Fruit fly (Drosophila melanogaster): Measurements from ENCODE around the gene Mur18B.
A peak's percentile ranks its signal among the peaks of the same experiment; 100 is the strongest.

Gene Mur18B

DNA sequence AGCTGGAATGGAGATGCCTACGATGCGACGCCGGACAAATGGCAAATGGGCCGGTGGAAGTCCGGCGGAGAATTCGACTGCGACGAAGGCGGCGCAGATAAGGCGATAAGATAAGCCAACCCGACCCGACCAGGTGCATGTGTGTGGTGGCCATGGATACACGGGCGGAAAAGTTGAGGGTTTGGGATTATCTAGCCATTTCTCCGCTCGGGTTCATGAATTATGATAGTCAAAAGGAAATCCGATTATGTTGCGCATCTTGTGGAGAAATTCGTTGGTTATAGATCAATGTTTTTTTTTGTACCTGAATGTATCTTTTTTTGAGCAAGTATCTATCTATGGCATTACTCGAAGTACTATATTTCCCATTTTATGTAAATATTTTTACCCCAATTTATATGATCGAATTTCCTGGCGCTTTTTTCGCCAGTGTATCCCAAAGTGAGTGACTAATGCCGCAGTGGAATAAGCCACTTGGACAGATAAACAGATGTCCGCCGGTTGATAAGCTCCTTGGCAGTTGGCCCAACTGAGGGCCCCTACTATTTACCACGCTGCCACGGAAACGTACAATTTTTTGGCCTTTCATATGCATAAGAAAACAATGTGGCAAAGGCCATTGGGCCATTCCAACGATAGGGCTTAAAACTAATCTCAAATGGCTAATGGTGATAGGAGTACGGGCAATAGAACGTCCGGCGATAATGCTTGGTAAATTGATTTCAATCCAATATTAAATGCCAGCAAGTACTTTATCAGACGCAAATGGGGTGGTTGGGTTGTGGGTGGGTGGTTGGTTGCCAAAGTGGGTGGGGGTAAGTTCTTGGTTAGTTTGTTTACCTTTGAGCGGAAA is 34.4 kb downstream of the Mur18B start, which contains the start of gene CG7992 (continued):
- TF ChIP-seq ttk (GFP tag; IDR thresholded peaks at IDR 0.05), result 0 out of 2 replicates have a peak, but pooled peaks have one; percentile 23
- TF ChIP-seq CG12236 (GFP tag; optimal IDR thresholded peaks at IDR 0.05), result peak; percentile 1
- TF ChIP-seq CG6654 (GFP tag; optimal IDR thresholded peaks at IDR 0.05), result peak; percentile 6
- no peak for TF ChIP-seq cas (GFP tag; IDR thresholded peaks at IDR 0.05)
- no peak for TF ChIP-seq zfh1 (GFP tag; IDR thresholded peaks at IDR 0.05)
- TF ChIP-seq slou (GFP tag; optimal IDR thresholded peaks at IDR 0.05), result no peak
- peak; percentile 70 for TF ChIP-seq CG30403 (GFP tag; optimal IDR thresholded peaks at IDR 0.05)
- TF ChIP-seq CG2129 (GFP tag; IDR thresholded peaks at IDR 0.05; ENCODE audit: partially characterized antibody), result no peak
- TF ChIP-seq CG12744 (GFP tag; optimal IDR thresholded peaks at IDR 0.05), result no peak
- TF ChIP-seq CG18619 (GFP tag; optimal IDR thresholded peaks at IDR 0.05), result peak; percentile 46
- no peak for TF ChIP-seq CG9797 (GFP tag; optimal IDR thresholded peaks at IDR 0.05)
- TF ChIP-seq H2.0 (GFP tag; IDR thresholded peaks at IDR 0.05), result no peak
- TF ChIP-seq NfI (GFP tag; optimal IDR thresholded peaks at IDR 0.05), result peak; percentile 49
- no peak for TF ChIP-seq CG6175 (GFP tag; IDR thresholded peaks at IDR 0.05)
- no peak for TF ChIP-seq Doc3 (GFP tag; IDR thresholded peaks at IDR 0.05; ENCODE audit: partially characterized antibody)
- TF ChIP-seq sob (GFP tag; IDR thresholded peaks at IDR 0.05), result peak; percentile 19; the same call in 1 of the 2 replicates
- no peak for TF ChIP-seq pan (optimal IDR thresholded peaks at IDR 0.05)
- TF ChIP-seq pan (GFP tag; optimal IDR thresholded peaks at IDR 0.05 in 1 of 2, IDR thresholded peaks at IDR 0.05 in 1 of 2), result peak in 1 of 2 experiments; percentile 51
- 0 out of 2 replicates have a peak, but pooled peaks have one; percentile 13 for TF ChIP-seq stc (GFP tag; IDR thresholded peaks at IDR 0.05)
- no peak for TF ChIP-seq Ets97D (GFP tag; optimal IDR thresholded peaks at IDR 0.05)
- TF ChIP-seq CG11696 (GFP tag; IDR thresholded peaks at IDR 0.05), result no peak
- peak; percentile 36 for TF ChIP-seq CG2712 (tag; optimal IDR thresholded peaks at IDR 0.05)
- no peak for TF ChIP-seq inv (GFP tag; IDR thresholded peaks at IDR 0.05; ENCODE audit: partially characterized antibody)
- TF ChIP-seq org-1 (GFP tag; optimal IDR thresholded peaks at IDR 0.05), result peak; percentile 63
- TF ChIP-seq crc (GFP tag; optimal IDR thresholded peaks at IDR 0.05), result peak; percentile 51
- no peak for TF ChIP-seq Doc2 (GFP tag; IDR thresholded peaks at IDR 0.05)
- TF ChIP-seq oc (tag; optimal IDR thresholded peaks at IDR 0.05), result no peak
- peak; percentile 60 for TF ChIP-seq CG13424 (tag; optimal IDR thresholded peaks at IDR 0.05)
- TF ChIP-seq Dll (GFP tag; IDR thresholded peaks at IDR 0.05; ENCODE audit: partially characterized antibody), result no peak
- TF ChIP-seq vvl (GFP tag; IDR thresholded peaks at IDR 0.05), result no peak
- no peak for TF ChIP-seq CG2202 (tag; optimal IDR thresholded peaks at IDR 0.05)
- no peak for TF ChIP-seq ems (GFP tag; optimal IDR thresholded peaks at IDR 0.05)
- TF ChIP-seq CG34376 (GFP tag; optimal IDR thresholded peaks at IDR 0.05), result peak; percentile 97
- no peak for TF ChIP-seq trh (GFP tag; optimal IDR thresholded peaks at IDR 0.05)
- peak; percentile 56; the same call in 1 of the 2 replicates for TF ChIP-seq CG32767 (GFP tag; IDR thresholded peaks at IDR 0.05)
- no peak for TF ChIP-seq prd (optimal IDR thresholded peaks at IDR 0.05)
- peak; percentile 41; the same call in 1 of the 3 replicates for TF ChIP-seq prd (GFP tag; IDR thresholded peaks at IDR 0.05)
- no peak for TF ChIP-seq Lim3 (GFP tag; IDR thresholded peaks at IDR 0.05)
- TF ChIP-seq lmd (GFP tag; IDR thresholded peaks at IDR 0.05), result peak; percentile 67
- TF ChIP-seq CG4360 (GFP tag; IDR thresholded peaks at IDR 0.05), result no peak
- TF ChIP-seq CG13296 (GFP tag; optimal IDR thresholded peaks at IDR 0.05), result peak; percentile 46
- peak; percentile 63 for TF ChIP-seq HHEX (GFP tag; optimal IDR thresholded peaks at IDR 0.05)
- TF ChIP-seq CG2116 (GFP tag; optimal IDR thresholded peaks at IDR 0.05), result peak; percentile 13
- peak; percentile 75 for TF ChIP-seq CG7839 (tag; optimal IDR thresholded peaks at IDR 0.05)
- TF ChIP-seq Dp (GFP tag; optimal IDR thresholded peaks at IDR 0.05), result no peak
- TF ChIP-seq CG3407 (GFP tag; optimal IDR thresholded peaks at IDR 0.05), result no peak
- TF ChIP-seq CG13624 (GFP tag; optimal IDR thresholded peaks at IDR 0.05), result peak; percentile 56
- TF ChIP-seq CG1792 (GFP tag; optimal IDR thresholded peaks at IDR 0.05), result peak; percentile 48
- TF ChIP-seq mirr (GFP tag; optimal IDR thresholded peaks at IDR 0.05), result peak; percentile 92
- TF ChIP-seq CG8924 (tag; optimal IDR thresholded peaks at IDR 0.05), result peak; percentile 47
